Fruit fly (Drosophila melanogaster) whole organism, embryonic: ENCODE data around the gene CG15358.
A peak's percentile ranks its signal among the peaks of the same experiment; 100 is the strongest.

Experiments used
- BEAF-32 ChIP-seq: fragments of 200-800 bp; sonication (Bioruptor generic); optimal IDR thresholded peaks from 3 replicates; lab custom pipeline; 2017; ENCODE audit warnings: missing biosample characterization, missing genetic modification characterization, mild to moderate bottlenecking, moderate library complexity, missing genetic modification reagents
- Blimp-1 ChIP-seq: fragments of 200-800 bp; sonication (Bioruptor generic); optimal IDR thresholded peaks from 3 replicates; lab custom pipeline; 2018; ENCODE audit warnings: missing biosample characterization, missing genetic modification characterization, mild to moderate bottlenecking, moderate library complexity, missing genetic modification reagents
- CG10959 ChIP-seq: fragments of 200-800 bp; sonication (Bioruptor generic); IDR thresholded peaks from 2 replicates; pipeline ENCODE4 v1.3.6; 2022; ENCODE audit warnings: missing biosample characterization, missing genetic modification characterization
- CG11093 ChIP-seq: fragments of 200-800 bp; sonication (Bioruptor generic); IDR thresholded peaks from 3 replicates; pipeline ENCODE4 v1.3.6; 2022; ENCODE audit warnings: missing biosample characterization, missing genetic modification characterization
- CG11695 ChIP-seq: fragments of 200-800 bp; sonication (Bioruptor generic); IDR thresholded peaks from 3 replicates; pipeline ENCODE4 v1.3.6; 2022; ENCODE audit warnings: missing biosample characterization, missing genetic modification characterization
- CG1233 ChIP-seq: fragments of 200-800 bp; sonication (Bioruptor generic); optimal IDR thresholded peaks from 4 replicates; lab custom pipeline; 2018; ENCODE audit warnings: missing biosample characterization, mild to moderate bottlenecking, missing genetic modification characterization
- CG12659 ChIP-seq: fragments of 200-800 bp; sonication (Bioruptor generic); optimal IDR thresholded peaks from 3 replicates; lab custom pipeline; 2017; ENCODE audit warnings: mild to moderate bottlenecking, missing biosample characterization, missing genetic modification reagents, missing genetic modification characterization
- CG13287 ChIP-seq: fragments of 200-800 bp; sonication (Bioruptor generic); IDR thresholded peaks from 2 replicates; pipeline ENCODE4 v1.3.6; 2022; ENCODE audit warnings: missing biosample characterization, missing genetic modification characterization; ENCODE audit not compliant: partially characterized antibody
- CG13296 ChIP-seq: fragments of 200-800 bp; sonication (Bioruptor generic); optimal IDR thresholded peaks from 3 replicates; lab custom pipeline; 2018; ENCODE audit warnings: missing biosample characterization, mild to moderate bottlenecking, missing genetic modification characterization
- CG15514 ChIP-seq: fragments of 200-800 bp; sonication (Bioruptor generic); optimal IDR thresholded peaks from 3 replicates; lab custom pipeline; 2017; ENCODE audit warnings: missing biosample characterization, missing genetic modification characterization, mild to moderate bottlenecking, moderate library complexity, missing genetic modification reagents
- CG1603 ChIP-seq: fragments of 200-800 bp; sonication (Bioruptor generic); optimal IDR thresholded peaks from 2 replicates; lab custom pipeline; 2019; ENCODE audit warnings: missing biosample characterization, mild to moderate bottlenecking, missing genetic modification characterization, moderate library complexity
- CG17829 ChIP-seq: fragments of 200-800 bp; optimal IDR thresholded peaks from 2 replicates; lab custom pipeline; 2019; ENCODE audit warnings: missing biosample characterization, mild to moderate bottlenecking, missing genetic modification characterization, moderate library complexity
- CG18011 ChIP-seq: fragments of 200-800 bp; sonication (Bioruptor generic); optimal IDR thresholded peaks from 2 replicates; lab custom pipeline; 2017; ENCODE audit warnings: missing biosample characterization, missing genetic modification characterization, mild to moderate bottlenecking, moderate library complexity, missing genotype
- CG2712 ChIP-seq: fragments of 200-800 bp; optimal IDR thresholded peaks from 3 replicates; lab custom pipeline; 2019; ENCODE audit warnings: missing biosample characterization, mild to moderate bottlenecking, missing genetic modification characterization, moderate library complexity
- CG31365 ChIP-seq: fragments of 200-800 bp; sonication (Bioruptor generic); optimal IDR thresholded peaks from 2 replicates; lab custom pipeline; 2018; ENCODE audit warnings: missing biosample characterization, mild to moderate bottlenecking, missing genetic modification characterization
- CG43689 ChIP-seq: fragments of 200-800 bp; sonication (Bioruptor generic); IDR thresholded peaks from 2 replicates; pipeline ENCODE4 v1.3.6; 2022; ENCODE audit warnings: missing biosample characterization, missing genetic modification characterization
- CG6791 ChIP-seq: fragments of 200-800 bp; sonication (Bioruptor generic); IDR thresholded peaks from 3 replicates; pipeline ENCODE4 v1.3.6; 2022; ENCODE audit warnings: missing biosample characterization, missing genetic modification characterization; ENCODE audit not compliant: partially characterized antibody
- CG7271 ChIP-seq: fragments of 200-800 bp; sonication (Bioruptor generic); optimal IDR thresholded peaks from 2 replicates; lab custom pipeline; 2018; ENCODE audit warnings: missing biosample characterization, mild to moderate bottlenecking, missing genetic modification characterization, moderate library complexity
- CG7963 ChIP-seq: fragments of 200-800 bp; sonication (Bioruptor generic); IDR thresholded peaks from 3 replicates; pipeline ENCODE4 v1.3.6; 2022; ENCODE audit warnings: missing biosample characterization, missing genetic modification characterization; ENCODE audit not compliant: partially characterized antibody
- CG8281 ChIP-seq: fragments of 200-800 bp; sonication (Bioruptor generic); optimal IDR thresholded peaks from 2 replicates; lab custom pipeline; 2018; ENCODE audit warnings: missing biosample characterization, mild to moderate bottlenecking, missing genetic modification characterization, moderate library complexity
- CG9215 ChIP-seq: fragments of 200-800 bp; sonication (Bioruptor generic); IDR thresholded peaks from 2 replicates; pipeline ENCODE4 v1.3.6; 2022; ENCODE audit warnings: missing biosample characterization, missing genetic modification characterization
- CTCF ChIP-seq: fragments of 200-800 bp; sonication (Bioruptor generic); optimal IDR thresholded peaks from 2 replicates; lab custom pipeline; 2017; ENCODE audit warnings: missing biosample characterization, mild to moderate bottlenecking, missing genetic modification characterization, moderate library complexity
- GATAe ChIP-seq: fragments of 200-800 bp; sonication (Bioruptor generic); conservative IDR thresholded peaks from 2 replicates; pipeline ENCODE4 v1.3.6; 2022; ENCODE audit warnings: missing biosample characterization, missing genetic modification characterization
- HLH4C ChIP-seq: fragments of 200-800 bp; sonication (Bioruptor generic); IDR thresholded peaks from 3 replicates; pipeline ENCODE4 v1.3.6; 2022; ENCODE audit warnings: missing biosample characterization, missing genetic modification characterization; ENCODE audit not compliant: partially characterized antibody
- Hand ChIP-seq: fragments of 200-800 bp; sonication (Bioruptor generic); optimal IDR thresholded peaks from 2 replicates; lab custom pipeline; 2017; ENCODE audit warnings: mild to moderate bottlenecking, missing biosample characterization, missing genetic modification reagents, missing genetic modification characterization
- NC2α ChIP-seq: fragments of 200-800 bp; sonication (Bioruptor generic); optimal IDR thresholded peaks from 2 replicates; lab custom pipeline; 2016; ENCODE audit warnings: missing biosample characterization, missing genetic modification characterization
- Scr ChIP-seq: fragments of 200-800 bp; sonication (Bioruptor generic); IDR thresholded peaks from 2 replicates; pipeline ENCODE4 v1.3.6; 2022; ENCODE audit warnings: missing biosample characterization, missing genetic modification characterization; ENCODE audit not compliant: partially characterized antibody
- Trl ChIP-seq, 3 experiments: fragments of >200 bp in 2 of 3; fragments of 200-800 bp in 1 of 3; sonication (Bioruptor generic) in 1 of 3; optimal IDR thresholded peaks; 2 replicates in 1 of 3; 3 replicates in 2 of 3; lab custom pipeline; 2016 to 2017; ENCODE audit warnings: missing biosample characterization in 1 of 3, missing genetic modification characterization in 1 of 3
- abd-A ChIP-seq: fragments of 200-800 bp; sonication (Bioruptor generic); optimal IDR thresholded peaks from 3 replicates; lab custom pipeline; 2019; ENCODE audit warnings: missing biosample characterization, mild to moderate bottlenecking, missing genetic modification characterization, moderate library complexity
- ap ChIP-seq: fragments of 200-800 bp; sonication (Bioruptor generic); IDR thresholded peaks from 2 replicates; pipeline ENCODE4 v1.3.6; 2022; ENCODE audit warnings: missing biosample characterization, missing genetic modification characterization
- ash1 ChIP-seq: fragments of 200-800 bp; sonication (Bioruptor generic); optimal IDR thresholded peaks from 2 replicates; lab custom pipeline; 2018; ENCODE audit warnings: missing biosample characterization, mild to moderate bottlenecking, missing genetic modification characterization
- bsh ChIP-seq, 2 experiments: fragments of 200-800 bp; sonication (Bioruptor generic); optimal IDR thresholded peaks; 2 replicates each; lab custom pipeline; 2017 to 2018; ENCODE audit warnings: mild to moderate bottlenecking in 2 of 2, missing biosample characterization in 2 of 2, missing genetic modification characterization in 2 of 2, moderate library complexity in 1 of 2
- chinmo ChIP-seq: fragments of 200-800 bp; sonication (Bioruptor generic); IDR thresholded peaks from 4 replicates; pipeline ENCODE4 v1.3.6; 2022; ENCODE audit warnings: missing biosample characterization, missing genetic modification characterization; ENCODE audit not compliant: partially characterized antibody
- crp ChIP-seq, 2 experiments: fragments of 200-800 bp; sonication (Bioruptor generic); optimal IDR thresholded peaks; 2 replicates in 1 of 2; 3 replicates in 1 of 2; lab custom pipeline; 2017; ENCODE audit warnings: missing biosample characterization in 2 of 2, missing genetic modification characterization in 2 of 2, mild to moderate bottlenecking in 1 of 2, moderate library complexity in 1 of 2
- eyg ChIP-seq: fragments of 200-800 bp; sonication (Bioruptor generic); optimal IDR thresholded peaks from 3 replicates; lab custom pipeline; 2016; ENCODE audit warnings: missing biosample characterization, missing genetic modification characterization
- fru ChIP-seq: fragments of >200 bp; optimal IDR thresholded peaks from 2 replicates; lab custom pipeline; 2017
- hkb ChIP-seq, 2 experiments: fragments of 200-800 bp in 1 of 2; fragments of >200 bp in 1 of 2; sonication (Bioruptor generic) in 1 of 2; IDR thresholded peaks in 1 of 2; optimal IDR thresholded peaks in 1 of 2; 2 replicates each; pipeline versions ENCODE4 v1.3.6 to Lab custom; 2017 to 2022; ENCODE audit warnings: missing biosample characterization in 1 of 2, missing genetic modification characterization in 1 of 2
- knrl ChIP-seq: fragments of 200-800 bp; sonication (Bioruptor generic); IDR thresholded peaks from 3 replicates; pipeline ENCODE4 v1.3.6; 2022; ENCODE audit warnings: missing biosample characterization, missing genetic modification characterization; ENCODE audit not compliant: partially characterized antibody
- oc ChIP-seq: fragments of 200-800 bp; sonication (Bioruptor generic); optimal IDR thresholded peaks from 2 replicates; lab custom pipeline; 2018; ENCODE audit warnings: missing biosample characterization, mild to moderate bottlenecking, missing genetic modification characterization, moderate library complexity
- pita ChIP-seq: fragments of 200-800 bp; sonication (Bioruptor generic); optimal IDR thresholded peaks from 2 replicates; lab custom pipeline; 2017; ENCODE audit warnings: missing biosample characterization, mild to moderate bottlenecking, missing genetic modification characterization
- slbo ChIP-seq: fragments of 200-800 bp; sonication (Bioruptor generic); IDR thresholded peaks from 2 replicates; pipeline ENCODE4 v1.3.6; 2022; ENCODE audit warnings: missing biosample characterization, missing genetic modification characterization
- sob ChIP-seq: fragments of 200-800 bp; sonication (Bioruptor generic); IDR thresholded peaks from 2 replicates; pipeline ENCODE4 v1.3.6; 2022; ENCODE audit warnings: missing biosample characterization, missing genetic modification characterization
- ssp ChIP-seq: fragments of 200-800 bp; sonication (Bioruptor generic); IDR thresholded peaks from 2 replicates; pipeline ENCODE4 v1.3.6; 2022; ENCODE audit warnings: missing biosample characterization, missing genetic modification characterization
- stwl ChIP-seq: fragments of 200-800 bp; sonication (Bioruptor generic); optimal IDR thresholded peaks from 3 replicates; lab custom pipeline; 2018; ENCODE audit warnings: missing biosample characterization, mild to moderate bottlenecking, missing genetic modification characterization, moderate library complexity
- sug ChIP-seq: fragments of 200-800 bp; optimal IDR thresholded peaks from 2 replicates; lab custom pipeline; 2019; ENCODE audit warnings: missing biosample characterization, mild to moderate bottlenecking, missing genetic modification characterization, moderate library complexity
- vnd ChIP-seq: fragments of 200-800 bp; sonication (Bioruptor generic); IDR thresholded peaks from 3 replicates; pipeline ENCODE4 v1.3.6; 2022; ENCODE audit warnings: missing biosample characterization, missing genetic modification characterization; ENCODE audit not compliant: partially characterized antibody
- zen2 ChIP-seq: fragments of 200-800 bp; sonication (Bioruptor generic); IDR thresholded peaks from 3 replicates; pipeline ENCODE4 v1.3.6; 2022; ENCODE audit warnings: missing biosample characterization, missing genetic modification characterization; ENCODE audit not compliant: partially characterized antibody

The CG15358 gene

dm6 chr2L:1909681-1910080 is 26.7 kb upstream of the CG15358 start (continued):
- TF ChIP-seq CG1603 (tag; lab: Kevin White, UChicago) (peak; percentile 5), chinmo (GFP tag; lab: Robert Waterston, UW) (peak; percentile 71; the same call in 2 of the 4 replicates), bsh (GFP tag; optimal IDR thresholded peaks at IDR 0.05; lab: Kevin White, UChicago) (no peak), pita (peak; percentile 87), Blimp-1 (GFP tag; lab: Kevin White, UChicago) (no peak), knrl (peak; percentile 40; the same call in 1 of the 3 replicates), CG11093 (GFP tag; lab: Robert Waterston, UW) (no peak), CG9215 (GFP tag; lab: Robert Waterston, UW) (no peak), CG31365 (no peak), CG8281 (tag; lab: Kevin White, UChicago) (no peak), GATAe (GFP tag; lab: Robert Waterston, UW) (no peak), CTCF (GFP tag; lab: Kevin White, UChicago) (peak; percentile 81), CG13296 (no peak), sug (tag; lab: Kevin White, UChicago) (peak; percentile 7), CG1233 (GFP tag; lab: Kevin White, UChicago) (no peak), ash1 (no peak), Scr (GFP tag; lab: Robert Waterston, UW) (peak; percentile 20; the same call in 1 of the 2 replicates), vnd (GFP tag; lab: Robert Waterston, UW) (no peak), CG7271 (tag; lab: Kevin White, UChicago) (no peak), CG13287 (peak; percentile 43; the same call in 1 of the 2 replicates), HLH4C (GFP tag; lab: Robert Waterston, UW) (no peak), eyg (GFP tag; lab: Kevin White, UChicago) (no peak), CG12659 (GFP tag; lab: Kevin White, UChicago) (peak; percentile 2), ap (GFP tag; lab: Robert Waterston, UW) (no peak), BEAF-32 (GFP tag; lab: Kevin White, UChicago) (no peak), CG10959 (GFP tag; lab: Robert Waterston, UW) (no peak), stwl (peak; percentile 71), CG43689 (no peak), hkb (optimal IDR thresholded peaks at IDR 0.05; lab: Kevin White, UChicago) (peak; percentile 18), hkb (GFP tag; IDR thresholded peaks at IDR 0.05; lab: Robert Waterston, UW) (no peak), crp (GFP tag; optimal IDR thresholded peaks at IDR 0.05; lab: Kevin White, UChicago) (peak in 1 of 2 experiments; percentile 39), Trl (optimal IDR thresholded peaks at IDR 0.05; lab: Kevin White, UChicago) (peak; percentile 25 to 30), Trl (GFP tag; optimal IDR thresholded peaks at IDR 0.05; lab: Kevin White, UChicago) (no peak), CG11695 (GFP tag; lab: Robert Waterston, UW) (no peak), CG6791 (GFP tag; lab: Robert Waterston, UW) (peak; percentile 56; the same call in 2 of the 3 replicates), sob (GFP tag; lab: Robert Waterston, UW) (no peak), CG7963 (no peak), oc (no peak), CG2712 (tag; lab: Kevin White, UChicago) (peak; percentile 34), fru (lab: Kevin White, UChicago) (no peak), zen2 (GFP tag; lab: Robert Waterston, UW) (no peak), CG15514 (GFP tag; lab: Kevin White, UChicago) (peak; percentile 8), ssp (GFP tag; lab: Robert Waterston, UW) (no peak), Hand (GFP tag; lab: Kevin White, UChicago) (no peak), CG18011 (GFP tag; lab: Kevin White, UChicago) (peak; percentile 64), abd-A (tag; lab: Kevin White, UChicago) (no peak), NC2α (no peak), CG17829 (tag; lab: Kevin White, UChicago) (peak; percentile 10), slbo (GFP tag; lab: Robert Waterston, UW) (no peak)
- TF ChIP-seq, all 482 proteins: peak for 47
